Fruit fly (Drosophila melanogaster) whole organism, embryonic: Measurements from ENCODE around the gene Cdc16.

Source experiments
- Adf1 ChIP-seq: fragments of 200-800 bp; sonication (Bioruptor generic); IDR thresholded peaks from 2 replicates; pipeline ENCODE4 v1.3.6; 2022; ENCODE audit warnings: missing biosample characterization, missing genetic modification characterization
- CG10959 ChIP-seq: fragments of 200-800 bp; sonication (Bioruptor generic); IDR thresholded peaks from 2 replicates; pipeline ENCODE4 v1.3.6; 2022; ENCODE audit warnings: missing biosample characterization, missing genetic modification characterization
- CG11398 ChIP-seq: fragments of 200-800 bp; sonication (Bioruptor generic); optimal IDR thresholded peaks from 2 replicates; lab custom pipeline; 2016; ENCODE audit warnings: missing biosample characterization, missing genetic modification characterization
- CG13894 ChIP-seq: fragments of 200-800 bp; sonication (Bioruptor generic); optimal IDR thresholded peaks from 3 replicates; lab custom pipeline; 2018; ENCODE audit warnings: missing biosample characterization, mild to moderate bottlenecking, missing genetic modification characterization, moderate library complexity
- CG14441 ChIP-seq: fragments of 200-800 bp; sonication (Bioruptor generic); IDR thresholded peaks from 2 replicates; pipeline ENCODE4 v1.3.6; 2022; ENCODE audit warnings: missing biosample characterization, missing genetic modification characterization
- CG15479 ChIP-seq: fragments of 200-800 bp; sonication (Bioruptor generic); optimal IDR thresholded peaks from 3 replicates; lab custom pipeline; 2019; ENCODE audit warnings: missing biosample characterization, mild to moderate bottlenecking, missing genetic modification characterization, moderate library complexity
- CG1647 ChIP-seq: fragments of 200-800 bp; sonication (Bioruptor generic); optimal IDR thresholded peaks from 3 replicates; lab custom pipeline; 2016; ENCODE audit warnings: missing biosample characterization, missing genetic modification characterization
- CG16813 ChIP-seq: fragments of 200-800 bp; sonication (Bioruptor generic); IDR thresholded peaks from 3 replicates; pipeline ENCODE4 v1.3.6; 2022; ENCODE audit warnings: missing biosample characterization, missing genetic modification characterization; ENCODE audit not compliant: partially characterized antibody
- CG17612 ChIP-seq: fragments of 200-800 bp; sonication (Bioruptor generic); IDR thresholded peaks from 2 replicates; pipeline ENCODE4 v1.3.6; 2022; ENCODE audit warnings: missing biosample characterization, missing genetic modification characterization
- CG17802 ChIP-seq: fragments of 200-800 bp; sonication (Bioruptor generic); optimal IDR thresholded peaks from 2 replicates; lab custom pipeline; 2018; ENCODE audit warnings: missing biosample characterization, mild to moderate bottlenecking, missing genetic modification characterization, moderate library complexity
- CG17912 ChIP-seq: fragments of 200-800 bp; sonication (Bioruptor generic); optimal IDR thresholded peaks from 2 replicates; lab custom pipeline; 2018; ENCODE audit warnings: missing biosample characterization, mild to moderate bottlenecking, missing genetic modification characterization
- CG2120 ChIP-seq: fragments of 200-800 bp; sonication (Bioruptor generic); optimal IDR thresholded peaks from 3 replicates; lab custom pipeline; 2016; ENCODE audit warnings: missing biosample characterization, missing genetic modification characterization
- CG2202 ChIP-seq: fragments of 200-800 bp; sonication (Bioruptor generic); optimal IDR thresholded peaks from 2 replicates; lab custom pipeline; 2018; ENCODE audit warnings: missing biosample characterization, mild to moderate bottlenecking, missing genetic modification characterization
- CG4820 ChIP-seq: fragments of 200-800 bp; sonication (Bioruptor generic); optimal IDR thresholded peaks from 3 replicates; lab custom pipeline; 2016; ENCODE audit warnings: missing biosample characterization, missing genetic modification characterization
- CG6254 ChIP-seq: fragments of 200-800 bp; sonication (Bioruptor generic); optimal IDR thresholded peaks from 3 replicates; lab custom pipeline; 2017; ENCODE audit warnings: mild to moderate bottlenecking, missing biosample characterization, missing genetic modification reagents, missing genetic modification characterization
- CG6813 ChIP-seq: fragments of 200-800 bp; sonication (Bioruptor generic); optimal IDR thresholded peaks from 2 replicates; lab custom pipeline; 2017; ENCODE audit warnings: missing biosample characterization, missing genetic modification characterization, mild to moderate bottlenecking, moderate library complexity, missing genetic modification reagents
- CG9876 ChIP-seq: fragments of 200-800 bp; sonication (Bioruptor generic); optimal IDR thresholded peaks from 2 replicates; lab custom pipeline; 2016; ENCODE audit warnings: missing biosample characterization, missing genetic modification characterization
- CG9932 ChIP-seq: fragments of 200-800 bp; sonication (Bioruptor generic); IDR thresholded peaks from 2 replicates; pipeline ENCODE4 v1.3.6; 2022; ENCODE audit warnings: missing biosample characterization, missing genetic modification characterization
- Camta ChIP-seq: fragments of 200-800 bp; sonication (Bioruptor generic); optimal IDR thresholded peaks from 2 replicates; lab custom pipeline; 2016; ENCODE audit warnings: missing biosample characterization, missing genetic modification characterization
- Dad ChIP-seq: fragments of 200-800 bp; sonication (Bioruptor generic); optimal IDR thresholded peaks from 3 replicates; lab custom pipeline; 2016; ENCODE audit warnings: missing biosample characterization, missing genetic modification characterization
- Dref ChIP-seq: fragments of 200-800 bp; sonication (Bioruptor generic); IDR thresholded peaks from 2 replicates; pipeline ENCODE4 v1.3.6; 2022; ENCODE audit warnings: missing biosample characterization, missing genetic modification characterization
- Elba2 ChIP-seq: fragments of 200-800 bp; sonication (Bioruptor generic); optimal IDR thresholded peaks from 3 replicates; lab custom pipeline; 2016; ENCODE audit warnings: missing biosample characterization, missing genetic modification characterization
- Hand ChIP-seq: fragments of 200-800 bp; sonication (Bioruptor generic); optimal IDR thresholded peaks from 2 replicates; lab custom pipeline; 2017; ENCODE audit warnings: mild to moderate bottlenecking, missing biosample characterization, missing genetic modification reagents, missing genetic modification characterization
- HmgD ChIP-seq: fragments of 200-800 bp; sonication (Bioruptor generic); optimal IDR thresholded peaks from 3 replicates; lab custom pipeline; 2016; ENCODE audit warnings: missing biosample characterization, missing genetic modification characterization
- Hr39 ChIP-seq: fragments of >200 bp; optimal IDR thresholded peaks from 2 replicates; lab custom pipeline; 2017
- Lim3 ChIP-seq: fragments of 200-800 bp; sonication (Bioruptor generic); IDR thresholded peaks from 2 replicates; pipeline ENCODE4 v1.3.6; 2022; ENCODE audit warnings: missing biosample characterization, missing genetic modification characterization
- MBD-R2 ChIP-seq: fragments of 200-800 bp; sonication (Bioruptor generic); IDR thresholded peaks from 2 replicates; pipeline ENCODE4 v1.3.6; 2022; ENCODE audit warnings: missing biosample characterization, missing genetic modification characterization
- MESR4 ChIP-seq: fragments of 200-800 bp; sonication (Bioruptor generic); optimal IDR thresholded peaks from 2 replicates; lab custom pipeline; 2018; ENCODE audit warnings: missing biosample characterization, mild to moderate bottlenecking, missing genetic modification characterization, moderate library complexity
- Med ChIP-seq: fragments of 200-800 bp; sonication (Bioruptor generic); peaks from one replicate; lab custom pipeline; 2016; ENCODE audit warnings: missing biosample characterization, missing genetic modification characterization, mild to moderate bottlenecking, inconsistent platforms, moderate library complexity
- Nf-YC ChIP-seq: fragments of 200-800 bp; optimal IDR thresholded peaks from 3 replicates; lab custom pipeline; 2019; ENCODE audit warnings: missing biosample characterization, mild to moderate bottlenecking, missing genetic modification characterization, moderate library complexity
- Ravus ChIP-seq: fragments of 200-800 bp; sonication (Bioruptor generic); IDR thresholded peaks from 2 replicates; pipeline ENCODE4 v1.3.6; 2022; ENCODE audit warnings: missing biosample characterization, missing genetic modification characterization
- Side ChIP-seq: fragments of 200-800 bp; sonication (Bioruptor generic); optimal IDR thresholded peaks from 2 replicates; lab custom pipeline; 2016; ENCODE audit warnings: missing biosample characterization, missing genetic modification characterization
- Tbp ChIP-seq: fragments of >200 bp; optimal IDR thresholded peaks from 2 replicates; lab custom pipeline; 2018; ENCODE audit warnings: missing biosample characterization, missing genetic modification characterization
- corto ChIP-seq: fragments of 200-800 bp; sonication (Bioruptor generic); optimal IDR thresholded peaks from 2 replicates; lab custom pipeline; 2016; ENCODE audit warnings: missing biosample characterization, mild to moderate bottlenecking, missing genetic modification characterization, moderate library complexity
- danr ChIP-seq: fragments of 200-800 bp; sonication (Bioruptor generic); IDR thresholded peaks from 2 replicates; pipeline ENCODE4 v1.3.6; 2022; ENCODE audit warnings: missing biosample characterization, missing genetic modification characterization
- dati ChIP-seq: fragments of 200-800 bp; sonication (Bioruptor generic); IDR thresholded peaks from 2 replicates; pipeline ENCODE4 v1.3.6; 2022; ENCODE audit warnings: missing biosample characterization, missing genetic modification characterization
- dimm ChIP-seq: fragments of 200-800 bp; sonication (Bioruptor generic); IDR thresholded peaks from 2 replicates; pipeline ENCODE4 v1.3.6; 2022; ENCODE audit warnings: missing biosample characterization, missing genetic modification characterization
- dmrt11E ChIP-seq: fragments of 200-800 bp; sonication (Bioruptor generic); optimal IDR thresholded peaks from 3 replicates; lab custom pipeline; 2018; ENCODE audit warnings: missing biosample characterization, mild to moderate bottlenecking, missing genetic modification characterization, moderate library complexity
- ham ChIP-seq: fragments of 200-800 bp; sonication (Bioruptor generic); IDR thresholded peaks from 2 replicates; pipeline ENCODE4 v1.3.6; 2022; ENCODE audit warnings: missing biosample characterization, missing genetic modification characterization
- hkb ChIP-seq, 2 experiments: fragments of 200-800 bp in 1 of 2; fragments of >200 bp in 1 of 2; sonication (Bioruptor generic) in 1 of 2; IDR thresholded peaks in 1 of 2; optimal IDR thresholded peaks in 1 of 2; 2 replicates each; pipeline versions ENCODE4 v1.3.6 to Lab custom; 2017 to 2022; ENCODE audit warnings: missing biosample characterization in 1 of 2, missing genetic modification characterization in 1 of 2
- nerfin-1 ChIP-seq: fragments of 200-800 bp; sonication (Bioruptor generic); optimal IDR thresholded peaks from 3 replicates; lab custom pipeline; 2019; ENCODE audit warnings: missing biosample characterization, mild to moderate bottlenecking, missing genetic modification characterization, moderate library complexity
- pita ChIP-seq: fragments of 200-800 bp; sonication (Bioruptor generic); optimal IDR thresholded peaks from 2 replicates; lab custom pipeline; 2017; ENCODE audit warnings: missing biosample characterization, mild to moderate bottlenecking, missing genetic modification characterization
- schlank ChIP-seq: fragments of 200-800 bp; sonication (Bioruptor generic); optimal IDR thresholded peaks from 2 replicates; lab custom pipeline; 2018; ENCODE audit warnings: missing biosample characterization, mild to moderate bottlenecking, missing genetic modification characterization
- sd ChIP-seq: fragments of 200-800 bp; sonication (Bioruptor generic); optimal IDR thresholded peaks from 3 replicates; lab custom pipeline; 2018; ENCODE audit warnings: missing biosample characterization, mild to moderate bottlenecking, missing genetic modification characterization, moderate library complexity
- sim ChIP-seq: fragments of 200-800 bp; sonication (Bioruptor generic); IDR thresholded peaks from 2 replicates; pipeline ENCODE4 v1.3.6; 2022; ENCODE audit warnings: missing biosample characterization, missing genetic modification characterization
- tin ChIP-seq: fragments of 200-800 bp; sonication (Bioruptor generic); optimal IDR thresholded peaks from 3 replicates; lab custom pipeline; 2016; ENCODE audit warnings: missing biosample characterization, missing genetic modification characterization
- toy ChIP-seq: fragments of 200-800 bp; sonication (Bioruptor generic); IDR thresholded peaks from 2 replicates; pipeline ENCODE4 v1.3.6; 2022; ENCODE audit warnings: missing biosample characterization, missing genetic modification characterization
- trem ChIP-seq: fragments of 200-800 bp; optimal IDR thresholded peaks from 3 replicates; lab custom pipeline; 2019; ENCODE audit warnings: missing biosample characterization, mild to moderate bottlenecking, missing genetic modification characterization, moderate library complexity
- twi ChIP-seq: fragments of 200-800 bp; optimal IDR thresholded peaks from 2 replicates; lab custom pipeline; 2019; ENCODE audit warnings: missing biosample characterization, mild to moderate bottlenecking, missing genetic modification characterization, moderate library complexity
- vnd ChIP-seq: fragments of 200-800 bp; sonication (Bioruptor generic); IDR thresholded peaks from 3 replicates; pipeline ENCODE4 v1.3.6; 2022; ENCODE audit warnings: missing biosample characterization, missing genetic modification characterization; ENCODE audit not compliant: partially characterized antibody
- zfh1 ChIP-seq: fragments of 200-800 bp; sonication (Bioruptor generic); IDR thresholded peaks from 3 replicates; pipeline ENCODE4 v1.3.6; 2022; ENCODE audit warnings: missing biosample characterization, missing genetic modification characterization

Cdc16 gene

dm6 chr3R:23251256-23251655, 29.7 kb upstream of the Cdc16 start, which contains the start of the genes Rad60 and EloA (continued):
- TF ChIP-seq zfh1 (GFP tag; lab: Robert Waterston, UW) (peak; percentile 80), sim (GFP tag; lab: Robert Waterston, UW) (no peak), dmrt11E (tag; lab: Kevin White, UChicago) (peak; percentile 63), CG11398 (GFP tag; lab: Kevin White, UChicago) (peak; percentile 85), dimm (no peak), nerfin-1 (tag; lab: Kevin White, UChicago) (peak; percentile 53), Camta (GFP tag; lab: Kevin White, UChicago) (peak; percentile 83), Hand (GFP tag; lab: Kevin White, UChicago) (peak; percentile 43), Hr39 (lab: Kevin White, UChicago) (no peak), CG4820 (peak; percentile 68), Med (peak; percentile 99), danr (GFP tag; lab: Robert Waterston, UW) (no peak; the same call in 1 of the 2 replicates), CG13894 (peak; percentile 70), CG10959 (GFP tag; lab: Robert Waterston, UW) (0 out of 2 replicates have a peak, but pooled peaks have one; percentile 28), CG17912 (peak; percentile 10), HmgD (GFP tag; lab: Kevin White, UChicago) (peak; percentile 92), CG6254 (no peak), vnd (peak; percentile 41; the same call in 1 of the 3 replicates), pita (GFP tag; lab: Kevin White, UChicago) (no peak), Tbp (GFP tag; lab: Kevin White, UChicago) (peak; percentile 82), Nf-YC (tag; lab: Kevin White, UChicago) (peak; percentile 65), sd (tag; lab: Kevin White, UChicago) (peak; percentile 25), Dref (GFP tag; lab: Robert Waterston, UW) (peak; percentile 78), CG17802 (tag; lab: Kevin White, UChicago) (peak; percentile 31), CG9932 (GFP tag; lab: Robert Waterston, UW) (peak; percentile 77), CG15479 (GFP tag; lab: Kevin White, UChicago) (no peak), CG1647 (GFP tag; lab: Kevin White, UChicago) (peak; percentile 73), MBD-R2 (GFP tag; lab: Robert Waterston, UW) (peak; percentile 99), corto (peak; percentile 1), schlank (tag; lab: Kevin White, UChicago) (peak; percentile 44), tin (GFP tag; lab: Kevin White, UChicago) (peak; percentile 79), Elba2 (GFP tag; lab: Kevin White, UChicago) (no peak), CG17612 (GFP tag; lab: Robert Waterston, UW) (no peak), CG16813 (GFP tag; lab: Robert Waterston, UW) (peak; percentile 76), toy (GFP tag; lab: Robert Waterston, UW) (peak; percentile 7; the same call in 1 of the 2 replicates), dati (GFP tag; lab: Robert Waterston, UW) (no peak), twi (tag; lab: Kevin White, UChicago) (peak; percentile 55), MESR4 (peak; percentile 86), Lim3 (GFP tag; lab: Robert Waterston, UW) (no peak), trem (tag; lab: Kevin White, UChicago) (peak; percentile 89), Ravus (GFP tag; lab: Robert Waterston, UW) (no peak), CG6813 (no peak), CG9876 (GFP tag; lab: Kevin White, UChicago) (peak; percentile 60), CG2120 (GFP tag; lab: Kevin White, UChicago) (peak; percentile 90), hkb (optimal IDR thresholded peaks at IDR 0.05; lab: Kevin White, UChicago) (peak; percentile 86), hkb (GFP tag; IDR thresholded peaks at IDR 0.05; lab: Robert Waterston, UW) (peak; percentile 70), Dad (GFP tag; lab: Kevin White, UChicago) (peak; percentile 71), Adf1 (GFP tag; lab: Robert Waterston, UW) (peak; percentile 49), CG2202 (tag; lab: Kevin White, UChicago) (peak; percentile 52), ham (GFP tag; lab: Robert Waterston, UW) (no peak), CG14441 (GFP tag; lab: Robert Waterston, UW) (peak; percentile 71), Side (GFP tag; lab: Kevin White, UChicago) (peak; percentile 92)
